Fruit fly (Drosophila melanogaster): ENCODE measurements around the gene Atg3.
A peak's percentile ranks its signal among the peaks of the same experiment; 100 is the strongest.

The Atg3 gene

dm6 chr3L:18758894-18759569, 10.5 kb downstream of the Atg3 start (continued):
- TF ChIP-seq tna (GFP tag; IDR thresholded peaks at IDR 0.05; ENCODE audit: partially characterized antibody) (peak; percentile 59; the same call in 1 of the 2 replicates), bigmax (GFP tag; optimal IDR thresholded peaks at IDR 0.05) (no peak), lab (GFP tag; optimal IDR thresholded peaks at IDR 0.05) (peak; percentile 1), bowl (GFP tag; IDR thresholded peaks at IDR 0.05) (peak; percentile 29; the same call in 1 of the 2 replicates), jing (GFP tag; optimal IDR thresholded peaks at IDR 0.05) (no peak), onecut (GFP tag; IDR thresholded peaks at IDR 0.05) (peak; percentile 44; the same call in 1 of the 2 replicates), CG14014 (GFP tag; IDR thresholded peaks at IDR 0.05) (peak; percentile 24; the same call in 1 of the 2 replicates), chm (GFP tag; IDR thresholded peaks at IDR 0.05) (peak; percentile 59; the same call in 1 of the 2 replicates), aop (GFP tag; IDR thresholded peaks at IDR 0.05) (peak; percentile 70; the same call in 1 of the 2 replicates), CG15601 (tag; optimal IDR thresholded peaks at IDR 0.05) (peak; percentile 31), CG17186 (GFP tag; optimal IDR thresholded peaks at IDR 0.05) (peak; percentile 21), Adf1 (GFP tag; IDR thresholded peaks at IDR 0.05) (peak; percentile 100), CG12769 (tag; optimal IDR thresholded peaks at IDR 0.05) (peak; percentile 82), nau (GFP tag; optimal IDR thresholded peaks at IDR 0.05) (peak; percentile 55), Hr3 (GFP tag; optimal IDR thresholded peaks at IDR 0.05) (peak; percentile 98), jigr1 (GFP tag; IDR thresholded peaks at IDR 0.05) (no peak), CG11247 (GFP tag; IDR thresholded peaks at IDR 0.05) (no peak), dan (GFP tag; IDR thresholded peaks at IDR 0.05) (no peak), lov (optimal IDR thresholded peaks at IDR 0.05) (no peak), lov (GFP tag; IDR thresholded peaks at IDR 0.05) (0 out of 3 replicates have a peak, but pooled peaks have one; percentile 62), sqz (GFP tag; optimal IDR thresholded peaks at IDR 0.05) (peak; percentile 61), CG6765 (GFP tag; optimal IDR thresholded peaks at IDR 0.05) (no peak), mld (GFP tag; IDR thresholded peaks at IDR 0.05; ENCODE audit: partially characterized antibody) (no peak), her (GFP tag; optimal IDR thresholded peaks at IDR 0.05) (peak; percentile 10), CG7987 (GFP tag; optimal IDR thresholded peaks at IDR 0.05) (peak; percentile 90), bbx (GFP tag; IDR thresholded peaks at IDR 0.05; ENCODE audit: partially characterized antibody) (peak; percentile 44; the same call in 1 of the 2 replicates), E2f2 (GFP tag; IDR thresholded peaks at IDR 0.05) (peak; percentile 24; the same call in 1 of the 2 replicates), nmo (GFP tag; optimal IDR thresholded peaks at IDR 0.05) (peak; percentile 24), Dad (GFP tag; optimal IDR thresholded peaks at IDR 0.05) (no peak), mirr (GFP tag; optimal IDR thresholded peaks at IDR 0.05) (peak; percentile 96), eve (GFP tag; optimal IDR thresholded peaks at IDR 0.05) (no peak), gcm2 (GFP tag; optimal IDR thresholded peaks at IDR 0.05) (peak; percentile 20), Dip2 (GFP tag; IDR thresholded peaks at IDR 0.05) (no peak), zen2 (GFP tag; IDR thresholded peaks at IDR 0.05; ENCODE audit: partially characterized antibody) (0 out of 3 replicates have a peak, but pooled peaks have one; percentile 60), klu (GFP tag; IDR thresholded peaks at IDR 0.05) (no peak), ERR (GFP tag; optimal IDR thresholded peaks at IDR 0.05) (peak; percentile 48), CG13624 (GFP tag; optimal IDR thresholded peaks at IDR 0.05) (peak; percentile 54), NC2β (GFP tag; optimal IDR thresholded peaks at IDR 0.05) (no peak), schlank (tag; optimal IDR thresholded peaks at IDR 0.05) (no peak), run (tag; optimal IDR thresholded peaks at IDR 0.05) (peak; percentile 30), so (GFP tag; IDR thresholded peaks at IDR 0.05) (peak; percentile 36; the same call in 1 of the 3 replicates), da (GFP tag; optimal IDR thresholded peaks at IDR 0.05) (no peak), CG11560 (tag; IDR thresholded peaks at IDR 0.05) (no peak), Sin3A (optimal IDR thresholded peaks at IDR 0.05) (no peak), ase (GFP tag; IDR thresholded peaks at IDR 0.05) (no peak), CG2129 (GFP tag; IDR thresholded peaks at IDR 0.05; ENCODE audit: partially characterized antibody) (no peak), CG33213 (GFP tag; optimal IDR thresholded peaks at IDR 0.05) (no peak), CG15696 (tag; optimal IDR thresholded peaks at IDR 0.05) (no peak), wor (GFP tag; IDR thresholded peaks at IDR 0.05) (no peak), Hmr (GFP tag; optimal IDR thresholded peaks at IDR 0.05) (peak; percentile 38)

Data from whole organism, embryonic.